Worm (Caenorhabditis elegans): ENCODE results near the gene Y54G2A.45.

ce11 chrIV:2798339-2798738 is 7.3 kb upstream of the Y54G2A.45 start, which contains the start of gene Y54G2A.52:
- TF ChIP-seq ztf-29 (GFP tag; IDR thresholded peaks at IDR 0.05), result no peak
- no peak for TF ChIP-seq tab-1 (GFP tag; IDR thresholded peaks at IDR 0.05)
- TF ChIP-seq flt-1 (GFP tag; IDR thresholded peaks at IDR 0.05), result no peak
- TF ChIP-seq ref-1 (GFP tag; conservative IDR thresholded peaks at IDR 0.05), result no peak
